Fruit fly (Drosophila melanogaster) whole organism, adult: ENCODE measurements around the gene CG42450.

Experiments
- CG11617 ChIP-seq: fragments of 200-800 bp; sonication (Bioruptor generic); optimal IDR thresholded peaks from 2 replicates; lab custom pipeline; 2017; ENCODE audit warnings: mild to moderate bottlenecking, missing biosample characterization, missing genetic modification reagents, missing genetic modification characterization
- CG12768 ChIP-seq: fragments of 200-800 bp; sonication (Bioruptor generic); optimal IDR thresholded peaks from 2 replicates; lab custom pipeline; 2017; ENCODE audit warnings: missing biosample characterization, missing genetic modification characterization, mild to moderate bottlenecking, moderate library complexity, missing genetic modification reagents
- CG14711 ChIP-seq: fragments of 200-800 bp; sonication (Bioruptor generic); optimal IDR thresholded peaks from 2 replicates; lab custom pipeline; 2018; ENCODE audit warnings: missing biosample characterization, mild to moderate bottlenecking, missing genetic modification characterization, moderate library complexity
- CG1620 ChIP-seq: fragments of 200-800 bp; sonication (Bioruptor generic); optimal IDR thresholded peaks from 2 replicates; lab custom pipeline; 2016; ENCODE audit warnings: missing biosample characterization, missing genetic modification characterization
- CG33017 ChIP-seq: fragments of 200-800 bp; sonication (Bioruptor generic); optimal IDR thresholded peaks from 2 replicates; lab custom pipeline; 2018; ENCODE audit warnings: missing biosample characterization, mild to moderate bottlenecking, missing genetic modification characterization, moderate library complexity
- CG5204 ChIP-seq: fragments of 200-800 bp; sonication (Bioruptor generic); optimal IDR thresholded peaks from 2 replicates; lab custom pipeline; 2016; ENCODE audit warnings: missing biosample characterization, missing genetic modification characterization
- CG7101 ChIP-seq: fragments of 200-800 bp; sonication (Bioruptor generic); optimal IDR thresholded peaks from 2 replicates; lab custom pipeline; 2018; ENCODE audit warnings: missing biosample characterization, mild to moderate bottlenecking, missing genetic modification characterization, moderate library complexity
- Clk ChIP-seq: fragments of 200-800 bp; sonication (Bioruptor generic); optimal IDR thresholded peaks from 2 replicates; lab custom pipeline; 2017; ENCODE audit warnings: missing biosample characterization, missing genetic modification characterization
- Crg-1 ChIP-seq: fragments of 200-800 bp; sonication (Bioruptor generic); optimal IDR thresholded peaks from 2 replicates; lab custom pipeline; 2016; ENCODE audit warnings: missing biosample characterization, missing genetic modification characterization
- Hr96 ChIP-seq: fragments of 200-800 bp; sonication (Bioruptor generic); optimal IDR thresholded peaks from 2 replicates; lab custom pipeline; 2016; ENCODE audit warnings: missing biosample characterization, missing genetic modification characterization
- Mnt ChIP-seq: fragments of 200-800 bp; sonication (Bioruptor generic); optimal IDR thresholded peaks from 2 replicates; lab custom pipeline; 2016; ENCODE audit warnings: missing biosample characterization, mild to moderate bottlenecking, missing genetic modification characterization
- bab1 ChIP-seq: fragments of 200-800 bp; sonication (Bioruptor generic); optimal IDR thresholded peaks from 3 replicates; lab custom pipeline; 2019; ENCODE audit warnings: missing biosample characterization, mild to moderate bottlenecking, missing genetic modification characterization, moderate library complexity
- cic ChIP-seq: fragments of 200-800 bp; sonication (Bioruptor generic); optimal IDR thresholded peaks from 2 replicates; lab custom pipeline; 2017; ENCODE audit warnings: missing biosample characterization, mild to moderate bottlenecking, missing genetic modification characterization, moderate library complexity
- cnc ChIP-seq, 2 experiments: fragments of >200 bp; optimal IDR thresholded peaks; 2 replicates each; lab custom pipeline; 2017
- kay ChIP-seq: fragments of 200-800 bp; sonication (Bioruptor generic); peaks from one replicate; lab custom pipeline; 2016; ENCODE audit warnings: missing biosample characterization, missing genetic modification characterization, borderline replicate concordance
- ovo ChIP-seq: fragments of 200-800 bp; sonication (Bioruptor generic); optimal IDR thresholded peaks from 2 replicates; lab custom pipeline; 2016; ENCODE audit warnings: missing biosample characterization, missing genetic modification characterization
- pad ChIP-seq: fragments of 200-800 bp; sonication (Bioruptor generic); optimal IDR thresholded peaks from 3 replicates; lab custom pipeline; 2017; ENCODE audit warnings: missing biosample characterization, missing genetic modification characterization, mild to moderate bottlenecking, moderate library complexity, missing genetic modification reagents
- tj ChIP-seq: fragments of 200-800 bp; sonication (Bioruptor generic); optimal IDR thresholded peaks from 3 replicates; lab custom pipeline; 2017; ENCODE audit warnings: missing biosample characterization, mild to moderate bottlenecking, missing genetic modification characterization, moderate library complexity
- toe ChIP-seq: fragments of 200-800 bp; sonication (Bioruptor generic); optimal IDR thresholded peaks from 2 replicates; lab custom pipeline; 2016; ENCODE audit warnings: missing biosample characterization, missing genetic modification characterization

Gene CG42450

DNA sequence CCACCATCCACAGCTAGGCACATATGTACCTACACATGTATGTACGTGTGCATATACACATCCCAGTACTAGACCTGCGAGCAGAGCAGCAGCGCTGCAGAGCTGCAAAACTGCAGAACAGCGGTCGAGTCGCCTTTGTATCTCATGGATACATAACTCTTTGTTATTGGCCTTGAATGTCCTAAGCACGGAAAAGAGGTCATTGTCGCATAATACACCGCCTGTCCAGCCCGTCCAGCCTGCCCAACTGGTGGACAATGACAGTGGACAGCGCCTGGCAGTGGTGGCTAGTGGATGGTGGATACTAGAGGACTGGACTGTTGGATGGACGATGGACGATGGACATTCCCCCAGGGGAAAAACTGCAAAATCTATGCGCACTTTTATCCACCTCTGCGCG, 11.8 kb upstream of the CG42450 start:
- TF ChIP-seq CG12768 (GFP tag; lab: Kevin White, UChicago) (no peak), Mnt (GFP tag; lab: Kevin White, UChicago) (no peak), CG7101 (tag; lab: Kevin White, UChicago) (no peak), toe (GFP tag; lab: Kevin White, UChicago) (no peak)

DNA sequence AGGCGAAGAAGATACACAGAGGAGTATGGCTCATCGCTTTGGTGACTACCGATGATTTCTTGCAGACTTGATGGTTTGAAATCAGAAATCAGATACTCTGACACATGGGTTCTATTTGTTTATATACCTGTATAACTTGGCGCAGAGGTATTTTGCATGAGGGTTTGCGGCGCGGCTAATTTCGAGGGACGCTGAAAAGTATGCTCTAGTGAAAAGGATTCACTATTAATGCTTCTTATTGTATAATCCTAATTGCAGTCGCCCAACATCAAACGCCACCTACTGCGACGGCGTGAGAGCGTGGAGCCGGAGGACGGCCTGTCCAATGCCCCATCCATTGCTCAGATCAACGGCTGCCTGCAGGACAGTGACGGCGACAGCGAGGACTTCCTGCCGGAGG, 8.1 kb upstream of the CG42450 start:
- TF ChIP-seq toe (GFP tag; lab: Kevin White, UChicago) (no peak), CG11617 (GFP tag; lab: Kevin White, UChicago) (no peak), cnc (optimal IDR thresholded peaks at IDR 0.05; lab: Kevin White, UChicago) (no peak), ovo (no peak), tj (no peak), CG14711 (tag; lab: Kevin White, UChicago) (no peak), CG1620 (GFP tag; lab: Kevin White, UChicago) (no peak), CG7101 (tag; lab: Kevin White, UChicago) (no peak), CG12768 (GFP tag; lab: Kevin White, UChicago) (no peak), kay (no peak), bab1 (GFP tag; lab: Kevin White, UChicago) (no peak), cic (GFP tag; lab: Kevin White, UChicago) (no peak), Clk (GFP tag; lab: Kevin White, UChicago) (no peak), Mnt (GFP tag; lab: Kevin White, UChicago) (no peak), Hr96 (GFP tag; lab: Kevin White, UChicago) (no peak), Crg-1 (GFP tag; lab: Kevin White, UChicago) (no peak), CG33017 (tag; lab: Kevin White, UChicago) (no peak)

DNA sequence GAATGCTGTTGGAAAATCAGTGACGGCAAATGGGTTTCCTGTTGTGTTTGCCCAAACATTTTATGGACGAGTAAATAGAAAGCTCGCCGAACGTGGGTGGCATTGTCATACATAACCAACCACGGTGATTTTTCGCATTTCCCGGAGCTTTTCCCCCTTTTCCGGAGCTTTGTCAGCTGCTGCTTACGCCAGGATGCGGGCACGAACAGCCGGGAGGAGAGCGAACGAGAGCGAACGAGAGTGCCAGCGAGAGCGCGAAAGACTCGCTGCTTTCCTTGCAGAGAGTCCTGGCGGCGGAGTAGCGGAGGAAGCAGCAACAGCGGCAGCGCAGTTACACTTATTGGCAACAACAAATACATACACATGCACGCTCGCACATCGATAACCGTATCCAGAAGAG, 6.7 kb upstream of the CG42450 start, which contains the start of gene CG7058:
Gene CG7058, plus strand, starts transcription at position 330 of the 400 bp plus-strand sequence.
- TF ChIP-seq CG5204 (GFP tag; lab: Kevin White, UChicago): no peak
- TF ChIP-seq ovo: no peak
- no peak for TF ChIP-seq Crg-1 (GFP tag; lab: Kevin White, UChicago)
- no peak for TF ChIP-seq cnc (optimal IDR thresholded peaks at IDR 0.05; lab: Kevin White, UChicago)
- no peak for TF ChIP-seq CG14711 (tag; lab: Kevin White, UChicago)
- no peak for TF ChIP-seq toe (GFP tag; lab: Kevin White, UChicago)
- TF ChIP-seq CG12768 (GFP tag; lab: Kevin White, UChicago): no peak
- no peak for TF ChIP-seq tj
- TF ChIP-seq CG11617 (GFP tag; lab: Kevin White, UChicago): no peak

DNA sequence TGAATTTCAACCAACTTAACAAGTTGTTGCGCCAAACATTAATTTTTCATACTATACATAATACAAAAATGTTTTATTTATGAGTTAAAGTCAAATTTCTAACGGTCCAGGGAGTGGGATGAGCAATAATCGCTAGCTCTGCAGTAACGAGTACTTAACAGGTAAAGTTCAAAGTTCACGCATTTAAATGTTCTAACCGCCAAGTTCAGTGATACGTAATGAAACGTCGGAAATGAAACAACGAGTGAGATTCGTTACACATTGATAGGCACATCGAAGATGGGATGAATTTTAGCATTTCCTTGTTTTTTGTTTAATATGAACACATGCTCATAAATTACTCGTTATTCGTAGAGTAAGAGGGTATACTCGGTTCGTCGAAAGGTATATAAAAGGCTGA, 986 bp upstream of the CG42450 start:
- TF ChIP-seq CG1620 (GFP tag; lab: Kevin White, UChicago) (no peak), bab1 (GFP tag; lab: Kevin White, UChicago) (no peak), toe (GFP tag; lab: Kevin White, UChicago) (no peak), Crg-1 (GFP tag; lab: Kevin White, UChicago) (no peak), Mnt (GFP tag; lab: Kevin White, UChicago) (no peak), ovo (no peak), CG11617 (GFP tag; lab: Kevin White, UChicago) (no peak)

DNA sequence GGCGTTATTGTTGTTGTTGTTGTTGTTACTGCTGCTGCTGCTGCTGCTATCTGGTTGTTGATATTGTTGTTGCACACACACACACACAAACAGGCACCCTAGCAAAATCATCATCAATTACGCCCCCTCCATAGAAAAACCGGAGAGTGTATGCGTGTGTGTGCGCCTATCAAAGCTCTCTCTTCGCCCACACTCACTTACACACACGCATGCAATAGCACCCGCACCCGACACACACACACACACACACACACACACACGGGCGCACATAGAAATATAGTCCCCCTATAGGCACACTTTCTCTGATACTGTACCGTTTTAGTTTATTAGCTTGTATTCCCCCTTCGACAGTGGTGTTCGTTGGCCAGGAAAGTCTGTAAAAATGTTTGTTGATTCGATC, 1.3 kb downstream of the CG42450 start:
- TF ChIP-seq pad (GFP tag; lab: Kevin White, UChicago): peak; percentile 51
- TF ChIP-seq tj: no peak

DNA sequence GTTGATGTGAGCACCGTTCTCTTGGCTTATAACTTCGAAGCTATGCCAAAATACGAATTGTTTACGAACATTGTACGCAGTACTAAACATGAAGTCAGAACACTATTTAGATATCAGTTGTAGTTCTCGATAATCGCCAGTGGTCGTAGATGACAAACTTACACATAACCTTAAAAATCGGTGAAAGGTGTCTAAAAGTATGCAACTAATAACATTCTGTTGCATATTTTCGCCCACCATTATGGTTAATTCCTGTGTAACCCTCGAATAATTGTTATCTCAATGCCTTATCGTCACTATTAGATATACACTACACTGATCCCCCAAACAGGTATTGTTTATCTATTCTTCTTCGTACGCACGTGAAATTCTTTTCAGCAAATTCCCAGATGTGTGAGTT, 1.8 kb downstream of the CG42450 start:
- no peak for TF ChIP-seq cnc (optimal IDR thresholded peaks at IDR 0.05; lab: Kevin White, UChicago)
- TF ChIP-seq CG14711 (tag; lab: Kevin White, UChicago): no peak
- TF ChIP-seq CG11617 (GFP tag; lab: Kevin White, UChicago): no peak
- no peak for TF ChIP-seq Hr96 (GFP tag; lab: Kevin White, UChicago)
- no peak for TF ChIP-seq toe (GFP tag; lab: Kevin White, UChicago)

DNA sequence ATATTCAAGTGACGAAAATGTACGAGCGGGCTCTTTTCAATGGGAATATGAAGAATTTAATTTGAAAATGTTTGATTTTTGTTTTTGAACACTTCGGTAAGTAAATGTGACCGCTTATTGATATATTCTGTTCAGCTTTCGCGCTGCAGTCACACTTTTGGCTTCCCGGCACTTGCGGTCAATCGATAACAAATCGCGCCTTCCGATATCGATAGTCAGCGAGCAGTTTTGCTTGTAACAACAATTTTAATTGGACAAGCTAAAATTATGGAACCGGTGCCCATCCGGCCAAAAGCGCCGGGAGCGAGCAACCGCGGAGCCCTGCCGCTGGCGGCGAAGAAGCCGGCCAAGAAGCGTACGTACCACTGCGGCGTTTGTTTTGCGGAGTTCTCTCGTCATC, 17.3 kb downstream of the CG42450 start, which contains the start of gene CG7101:
Gene CG7101, plus strand, starts transcription at position 196 of the 400 bp plus-strand sequence.
- TF ChIP-seq bab1 (GFP tag; lab: Kevin White, UChicago) (peak; percentile 27), toe (GFP tag; lab: Kevin White, UChicago) (no peak), CG33017 (tag; lab: Kevin White, UChicago) (no peak), ovo (no peak)

DNA sequence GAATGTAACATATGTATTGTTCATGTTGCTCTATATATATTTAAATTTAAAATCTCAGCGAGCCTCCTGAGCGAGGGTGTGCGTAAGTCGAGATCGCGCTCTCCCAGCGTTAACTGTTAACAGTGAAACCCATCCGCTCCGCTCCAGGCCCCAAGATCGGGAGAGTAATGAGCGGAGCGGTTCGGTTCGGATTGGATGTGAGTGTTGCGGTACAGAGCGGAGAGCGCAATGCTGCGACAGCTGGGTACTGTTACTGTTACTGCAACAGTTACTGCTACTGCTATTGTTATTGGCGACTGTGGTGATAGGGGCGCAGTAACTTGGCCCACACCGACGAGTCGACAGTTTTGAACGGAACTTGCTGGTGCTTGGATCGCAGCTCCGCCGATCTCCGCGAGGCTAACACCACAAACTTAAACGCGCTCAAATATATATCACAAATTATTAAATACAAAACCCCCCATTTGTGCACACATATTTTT, 19.3 kb downstream of the CG42450 start, which contains the start of gene Pvf1:
Gene Pvf1, plus strand, starts transcription at position 312 of the 482 bp plus-strand sequence.
- peak; percentile 23 for TF ChIP-seq Mnt (GFP tag; lab: Kevin White, UChicago)
- peak; percentile 5 for TF ChIP-seq CG12768 (GFP tag; lab: Kevin White, UChicago)
- TF ChIP-seq bab1 (GFP tag; lab: Kevin White, UChicago): peak; percentile 47
- peak; percentile 47 for TF ChIP-seq CG7101 (tag; lab: Kevin White, UChicago)
- TF ChIP-seq tj: peak; percentile 18
- TF ChIP-seq pad (GFP tag; lab: Kevin White, UChicago): peak; percentile 54
- no peak for TF ChIP-seq CG14711 (tag; lab: Kevin White, UChicago)
- no peak for TF ChIP-seq Hr96 (GFP tag; lab: Kevin White, UChicago)
- peak; percentile 63 for TF ChIP-seq ovo
